Worm (Caenorhabditis elegans) whole organism, L4 larva: Measurements from ENCODE around the gene mesp-1.

Experiments
- F49E8.2 ChIP-seq: sonication (generic microtip); optimal IDR thresholded peaks from 2 replicates; lab custom pipeline; 2016; ENCODE audit warnings: missing compliant biosample characterization, mild to moderate bottlenecking, missing genetic modification characterization, borderline replicate concordance
- T20F7.1 ChIP-seq: fragments of 200-800 bp; sonication (Bioruptor generic); optimal IDR thresholded peaks from 2 replicates; lab custom pipeline; 2018; ENCODE audit warnings: mild to moderate bottlenecking, missing genetic modification characterization, missing compliant biosample characterization
- Y48G9A.11 ChIP-seq: fragments of 200-800 bp; sonication (Bioruptor generic); IDR thresholded peaks from 2 replicates; pipeline ENCODE4 v1.3.6; 2022; ENCODE audit warnings: missing genetic modification reagents, missing genetic modification characterization, missing compliant biosample characterization
- Y75B8A.6 ChIP-seq: fragments of 200-800 bp; sonication (Bioruptor generic); IDR thresholded peaks from 2 replicates; pipeline ENCODE4 v1.3.6; 2022; ENCODE audit warnings: missing genetic modification reagents, missing genetic modification characterization, missing compliant biosample characterization
- aha-1 ChIP-seq: fragments of 150-350 bp; peaks from one replicate; lab custom pipeline; 2014; ENCODE audit warnings: missing biosample characterization, missing genetic modification characterization
- attf-4 ChIP-seq: sonication (generic microtip); optimal IDR thresholded peaks from 3 replicates; lab custom pipeline; 2017; ENCODE audit warnings: missing biosample characterization, missing genetic modification characterization
- ceh-28 ChIP-seq: fragments of 150-350 bp; optimal IDR thresholded peaks from 2 replicates; lab custom pipeline; 2014; ENCODE audit warnings: missing biosample characterization, missing genetic modification reagents, missing genetic modification characterization
- ces-1 ChIP-seq: fragments of 150-350 bp; sonication (generic microtip); optimal IDR thresholded peaks from 4 replicates; lab custom pipeline; 2014; ENCODE audit warnings: missing biosample characterization, missing genetic modification reagents, missing genetic modification characterization
- daf-12 ChIP-seq: fragments of 150-350 bp; optimal IDR thresholded peaks from 2 replicates; lab custom pipeline; 2014; ENCODE audit warnings: missing biosample characterization, missing genetic modification reagents, missing genetic modification characterization
- daf-8 ChIP-seq: fragments of 200-800 bp; sonication (Bioruptor generic); IDR thresholded peaks from 2 replicates; pipeline ENCODE4 v1.3.6; 2022; ENCODE audit warnings: missing genetic modification characterization, missing compliant biosample characterization
- dmd-6 ChIP-seq: fragments of 200-800 bp; sonication (Bioruptor generic); IDR thresholded peaks from 2 replicates; pipeline ENCODE4 v1.3.6; 2022; ENCODE audit warnings: missing genetic modification reagents, missing genetic modification characterization, missing compliant biosample characterization
- dmd-8 ChIP-seq: fragments of 200-800 bp; sonication (Bioruptor generic); IDR thresholded peaks from 2 replicates; pipeline ENCODE4 v1.3.6; 2022; ENCODE audit warnings: missing genetic modification characterization, missing compliant biosample characterization
- duxl-1 ChIP-seq: sonication (generic microtip); optimal IDR thresholded peaks from 2 replicates; lab custom pipeline; 2016; ENCODE audit warnings: mild to moderate bottlenecking, missing genetic modification characterization, moderate library complexity, missing compliant biosample characterization; ENCODE audit not compliant: poor library complexity
- dve-1 ChIP-seq: sonication (generic microtip); optimal IDR thresholded peaks from 2 replicates; lab custom pipeline; 2017; ENCODE audit warnings: antibody characterized with exemption, mild to moderate bottlenecking, missing genetic modification characterization, missing compliant biosample characterization; ENCODE audit not compliant: insufficient read depth
- hif-1 ChIP-seq, 2 experiments: sonication (generic microtip); optimal IDR thresholded peaks; 2 replicates each; lab custom pipeline; 2016 to 2017; ENCODE audit warnings: missing compliant biosample characterization in 2 of 2, missing genetic modification characterization in 2 of 2, missing genetic modification reagents in 2 of 2, missing genotype in 2 of 2, mild to moderate bottlenecking in 1 of 2
- hlh-11 ChIP-seq: fragments of 200-800 bp; sonication (Bioruptor generic); optimal IDR thresholded peaks from 2 replicates; lab custom pipeline; 2018; ENCODE audit warnings: mild to moderate bottlenecking, missing genetic modification characterization, missing compliant biosample characterization
- lin-1 ChIP-seq: fragments of 200-800 bp; sonication (Bioruptor generic); IDR thresholded peaks from 2 replicates; pipeline ENCODE4 v1.3.6; 2022; ENCODE audit warnings: missing genetic modification reagents, missing genetic modification characterization, missing compliant biosample characterization
- lin-13 ChIP-seq: fragments of 150-350 bp; optimal IDR thresholded peaks from 2 replicates; lab custom pipeline; 2014; ENCODE audit warnings: missing biosample characterization, missing genetic modification reagents, missing genetic modification characterization
- lin-15B ChIP-seq: fragments of 150-350 bp; sonication (generic microtip); optimal IDR thresholded peaks from 3 replicates; lab custom pipeline; 2014; ENCODE audit warnings: missing biosample characterization, missing genetic modification characterization
- lin-38 ChIP-seq: fragments of 200-800 bp; sonication (Bioruptor generic); IDR thresholded peaks from 2 replicates; pipeline ENCODE4 v1.3.6; 2022; ENCODE audit warnings: missing genetic modification reagents, missing genetic modification characterization, missing compliant biosample characterization
- lir-3 ChIP-seq: sonication (generic microtip); optimal IDR thresholded peaks from 2 replicates; lab custom pipeline; 2016; ENCODE audit warnings: mild to moderate bottlenecking, missing genetic modification characterization, missing compliant biosample characterization
- madf-9 ChIP-seq: fragments of 200-800 bp; sonication (Bioruptor generic); conservative IDR thresholded peaks from 2 replicates; pipeline ENCODE4 v1.3.6; 2022; ENCODE audit warnings: missing genetic modification reagents, missing genetic modification characterization, missing compliant biosample characterization
- mdl-1 ChIP-seq, 2 experiments: fragments of 150-350 bp in 1 of 2; sonication (generic microtip) in 1 of 2; optimal IDR thresholded peaks; 2 replicates each; lab custom pipeline; 2014 to 2017; ENCODE audit warnings: missing biosample characterization in 2 of 2, missing genetic modification characterization in 2 of 2
- mep-1 ChIP-seq: fragments of 150-350 bp; sonication (generic microtip); optimal IDR thresholded peaks from 3 replicates; lab custom pipeline; 2014; ENCODE audit warnings: missing biosample characterization, missing genetic modification characterization
- mxl-3 ChIP-seq: fragments of 200-800 bp; sonication (Bioruptor generic); optimal IDR thresholded peaks from 2 replicates; lab custom pipeline; 2018; ENCODE audit warnings: mild to moderate bottlenecking, missing genetic modification characterization, missing compliant biosample characterization
- nhr-102 ChIP-seq: sonication (generic microtip); optimal IDR thresholded peaks from 2 replicates; lab custom pipeline; 2016; ENCODE audit warnings: mild to moderate bottlenecking, missing genetic modification characterization, moderate library complexity, missing compliant biosample characterization
- nhr-11 ChIP-seq: fragments of 150-350 bp; optimal IDR thresholded peaks from 2 replicates; lab custom pipeline; 2014; ENCODE audit warnings: missing biosample characterization, missing genetic modification characterization
- nhr-111 ChIP-seq: fragments of 200-800 bp; sonication (Bioruptor generic); optimal IDR thresholded peaks from 2 replicates; lab custom pipeline; 2018; ENCODE audit warnings: mild to moderate bottlenecking, missing genetic modification characterization, missing compliant biosample characterization
- nhr-28 ChIP-seq: fragments of 150-350 bp; optimal IDR thresholded peaks from 2 replicates; lab custom pipeline; 2014; ENCODE audit warnings: missing biosample characterization, missing genetic modification characterization
- nhr-41 ChIP-seq: fragments of 200-800 bp; sonication (Bioruptor generic); IDR thresholded peaks from 2 replicates; pipeline ENCODE4 v1.3.6; 2022; ENCODE audit warnings: missing genetic modification reagents, missing genetic modification characterization, missing compliant biosample characterization
- nhr-6 ChIP-seq: fragments of 150-350 bp; optimal IDR thresholded peaks from 2 replicates; lab custom pipeline; 2014; ENCODE audit warnings: missing biosample characterization, missing genetic modification characterization
- nhr-76 ChIP-seq: fragments of 150-350 bp; optimal IDR thresholded peaks from 2 replicates; lab custom pipeline; 2014; ENCODE audit warnings: missing biosample characterization, missing genetic modification characterization
- php-3 ChIP-seq: fragments of 200-800 bp; sonication (Bioruptor generic); IDR thresholded peaks from 2 replicates; pipeline ENCODE4 v1.3.6; 2022; ENCODE audit warnings: missing genetic modification reagents, missing genetic modification characterization, missing compliant biosample characterization
- pqm-1 ChIP-seq: sonication (generic microtip); optimal IDR thresholded peaks from 2 replicates; lab custom pipeline; 2017; ENCODE audit warnings: missing biosample characterization, missing genetic modification characterization
- rbr-2 ChIP-seq: sonication (generic microtip); optimal IDR thresholded peaks from 2 replicates; lab custom pipeline; 2016; ENCODE audit warnings: missing genotype, missing genetic modification characterization, missing compliant biosample characterization
- saeg-2 ChIP-seq: fragments of 200-800 bp; sonication (Bioruptor generic); IDR thresholded peaks from 2 replicates; pipeline ENCODE4 v1.3.6; 2022; ENCODE audit warnings: missing genetic modification reagents, missing genetic modification characterization, missing compliant biosample characterization
- snpc-1.2 ChIP-seq: fragments of 200-800 bp; sonication (Bioruptor generic); IDR thresholded peaks from 2 replicates; pipeline ENCODE4 v1.3.6; 2022; ENCODE audit warnings: missing genetic modification reagents, missing genetic modification characterization, missing compliant biosample characterization
- snpc-4 ChIP-seq: fragments of 150-350 bp; optimal IDR thresholded peaks from 2 replicates; lab custom pipeline; 2014; ENCODE audit warnings: missing biosample characterization, missing genetic modification characterization
- spr-1 ChIP-seq: sonication (generic microtip); optimal IDR thresholded peaks from 2 replicates; lab custom pipeline; 2016; ENCODE audit warnings: mild to moderate bottlenecking, missing genetic modification characterization, missing compliant biosample characterization
- spr-3 ChIP-seq: fragments of 200-800 bp; sonication (Bioruptor generic); optimal IDR thresholded peaks from 2 replicates; lab custom pipeline; 2018; ENCODE audit warnings: mild to moderate bottlenecking, missing genetic modification characterization, missing compliant biosample characterization
- unc-62 ChIP-seq, 3 experiments: fragments of 150-350 bp in 1 of 3; sonication (generic microtip); optimal IDR thresholded peaks in 2 of 3; peaks in 1 of 3; 1 replicate in 1 of 3; 2 replicates in 2 of 3; lab custom pipeline; 2014 to 2017; ENCODE audit warnings: missing biosample characterization in 3 of 3, missing genetic modification characterization in 3 of 3, missing genetic modification reagents in 3 of 3, missing genotype in 1 of 3
- zfp-2 ChIP-seq: sonication (generic microtip); optimal IDR thresholded peaks from 2 replicates; lab custom pipeline; 2016; ENCODE audit warnings: mild to moderate bottlenecking, missing genetic modification characterization, missing compliant biosample characterization
- zfp-3 ChIP-seq: fragments of 200-800 bp; sonication (Bioruptor generic); conservative IDR thresholded peaks from 2 replicates; pipeline ENCODE4 v1.3.6; 2022; ENCODE audit warnings: missing genetic modification reagents, missing genetic modification characterization, missing compliant biosample characterization

The mesp-1 gene

ce11 chrIV:8481308-8481707 is 17.8 kb upstream of the mesp-1 start, which contains the start of gene spp-8 (continued):
- TF ChIP-seq daf-8 (GFP tag; lab: Robert Waterston, UW) = no peak
- TF ChIP-seq unc-62 (GFP tag; optimal IDR thresholded peaks at IDR 0.05 in 1 of 2; lab: Kevin White, UChicago) = no peak
- TF ChIP-seq unc-62 (tag; optimal IDR thresholded peaks at IDR 0.05; lab: Kevin White, UChicago) = no peak
- peak; percentile 80 for TF ChIP-seq dve-1
- peak in 1 of 2 experiments; percentile 74 for TF ChIP-seq mdl-1 (tag; optimal IDR thresholded peaks at IDR 0.05; lab: Kevin White, UChicago)
- no peak for TF ChIP-seq nhr-76 (tag; lab: Kevin White, UChicago)
- no peak for TF ChIP-seq zfp-3
- TF ChIP-seq duxl-1 = no peak
- peak; percentile 93 for TF ChIP-seq pqm-1 (tag; lab: Kevin White, UChicago)
- TF ChIP-seq nhr-41 = no peak
- peak; percentile 74 for TF ChIP-seq mxl-3
- TF ChIP-seq nhr-11 (tag; lab: Kevin White, UChicago) = no peak
- TF ChIP-seq zfp-2 (tag; lab: Kevin White, UChicago) = no peak
- peak; percentile 98 for TF ChIP-seq nhr-28 (tag; lab: Kevin White, UChicago)
- no peak for TF ChIP-seq Y75B8A.6 (GFP tag; lab: Robert Waterston, UW)
- peak; percentile 83 for TF ChIP-seq hlh-11
- TF ChIP-seq nhr-6 (tag; lab: Kevin White, UChicago) = no peak
- no peak for TF ChIP-seq daf-12 (tag; lab: Kevin White, UChicago)
- TF ChIP-seq ceh-28 = no peak
- TF ChIP-seq attf-4 = no peak
- TF ChIP-seq dmd-8 (GFP tag; lab: Robert Waterston, UW) = no peak
- no peak for TF ChIP-seq spr-3 (GFP tag; lab: Kevin White, UChicago)
- TF ChIP-seq nhr-111 (GFP tag; lab: Kevin White, UChicago) = no peak
- TF ChIP-seq mep-1 (tag; lab: Kevin White, UChicago) = no peak
- TF ChIP-seq Y48G9A.11 (GFP tag; lab: Robert Waterston, UW) = no peak
- TF ChIP-seq dmd-6 (GFP tag; lab: Robert Waterston, UW) = peak; percentile 94
- no peak for TF ChIP-seq lin-38
- TF ChIP-seq php-3 (GFP tag; lab: Robert Waterston, UW) = peak; percentile 96
- TF ChIP-seq nhr-102 (tag; lab: Kevin White, UChicago) = peak; percentile 15
- TF ChIP-seq lin-15B (tag; lab: Kevin White, UChicago) = no peak
- TF ChIP-seq rbr-2 (tag; lab: Kevin White, UChicago) = no peak

DNA sequence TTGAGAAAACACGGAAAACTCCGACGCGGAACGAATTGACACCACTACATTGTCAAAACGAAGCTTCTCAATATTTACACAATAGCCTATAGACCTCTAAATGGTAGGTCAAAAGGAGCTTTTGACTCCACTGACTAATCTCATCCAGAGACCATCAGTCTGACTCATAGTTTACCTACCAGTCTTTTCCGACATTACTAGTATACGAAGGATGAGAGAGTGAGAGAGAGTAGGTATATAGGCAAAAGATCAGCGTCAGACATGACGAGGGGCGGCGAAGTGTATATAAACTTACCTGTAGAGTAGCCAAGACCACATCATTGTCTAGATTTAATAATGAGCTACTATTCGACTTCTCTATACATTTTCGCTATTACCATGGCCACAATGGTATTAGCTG is 11.9 kb upstream of the mesp-1 start, which contains the start of gene srlf-3:
TSS of gene srlf-3 (plus strand) at position 301 of the 400 bp plus-strand sequence.
- TF ChIP-seq F49E8.2 (tag; lab: Kevin White, UChicago) (no peak), ces-1 (no peak), aha-1 (tag; lab: Kevin White, UChicago) (peak; percentile 54)

- TF ChIP-seq nhr-76 (tag; lab: Kevin White, UChicago) (no peak), spr-3 (GFP tag; lab: Kevin White, UChicago) (no peak), spr-1 (tag; lab: Kevin White, UChicago) (no peak), lin-13 (no peak), snpc-4 (tag; lab: Kevin White, UChicago) (no peak), nhr-28 (tag; lab: Kevin White, UChicago) (no peak), hlh-11 (no peak), saeg-2 (GFP tag; lab: Robert Waterston, UW) (no peak), aha-1 (tag; lab: Kevin White, UChicago) (peak; percentile 92)
These were observed 11.1 kb upstream of the mesp-1 start for ce11 chrIV:8488043-8488442.

ce11 chrIV:8489915-8490314 is 9.2 kb upstream of the mesp-1 start, which contains the start of gene srlf-2:
TSS of gene srlf-2 (plus strand) at chrIV:8490215.
- TF ChIP-seq madf-9 (GFP tag; lab: Robert Waterston, UW) (no peak), lir-3 (no peak), lin-38 (no peak), snpc-1.2 (GFP tag; lab: Robert Waterston, UW) (no peak), daf-8 (GFP tag; lab: Robert Waterston, UW) (no peak), lin-1 (GFP tag; lab: Robert Waterston, UW) (no peak), hif-1 (tag; optimal IDR thresholded peaks at IDR 0.05; lab: Kevin White, UChicago) (no peak), hlh-11 (no peak), T20F7.1 (GFP tag; lab: Kevin White, UChicago) (no peak)
